Worm (Caenorhabditis elegans): Measurements from ENCODE around the gene F21D5.5.

DNA sequence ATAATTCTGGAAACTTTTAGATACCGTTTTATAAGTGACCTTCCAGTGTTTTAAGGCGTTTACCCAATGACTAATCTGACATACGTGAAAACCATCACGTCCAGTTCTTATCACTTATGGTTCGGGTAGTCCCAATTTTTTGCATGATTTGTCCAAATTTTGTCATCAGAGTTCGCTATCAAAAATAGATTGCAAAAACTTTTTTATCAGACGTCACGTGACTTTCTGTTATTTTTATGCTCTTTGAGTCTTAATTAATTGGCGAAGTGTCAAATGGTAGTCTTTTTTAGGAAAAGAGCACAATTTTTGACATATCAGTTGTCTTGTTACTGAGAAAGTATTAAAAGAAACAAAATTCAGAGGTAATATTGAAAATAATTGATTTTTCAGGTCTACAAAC is 9.6 kb downstream of the F21D5.5 start:
- TF ChIP-seq nhr-11 (tag; optimal IDR thresholded peaks at IDR 0.05) (no peak), ceh-22 (tag; optimal IDR thresholded peaks at IDR 0.05) (no peak), hlh-13 (GFP tag; optimal IDR thresholded peaks at IDR 0.05) (no peak), tbx-2 (tag; optimal IDR thresholded peaks at IDR 0.05) (no peak), ceh-9 (tag; optimal IDR thresholded peaks at IDR 0.05) (no peak), pha-4 (tag; optimal IDR thresholded peaks at IDR 0.05) (no peak), pha-2 (tag; optimal IDR thresholded peaks at IDR 0.05) (no peak), pag-3 (tag; optimal IDR thresholded peaks at IDR 0.05; ENCODE audit: borderline replicate concordance) (no peak), sox-4 (tag; optimal IDR thresholded peaks at IDR 0.05) (no peak), fax-1 (tag; optimal IDR thresholded peaks at IDR 0.05) (no peak), ceh-6 (GFP tag; optimal IDR thresholded peaks at IDR 0.05) (no peak), ttx-3 (tag; optimal IDR thresholded peaks at IDR 0.05) (no peak), zip-5 (tag; optimal IDR thresholded peaks at IDR 0.05) (no peak), ama-1 (optimal IDR thresholded peaks at IDR 0.05) (no peak)

All from whole organism, late embryonic.